Fruit fly (Drosophila melanogaster) whole organism, wandering third instar larva: ENCODE measurements around the gene pyd.

Source experiments
- Abd-B ChIP-seq: fragments of >200 bp; optimal IDR thresholded peaks from 2 replicates; lab custom pipeline; 2017; ENCODE audit warnings: missing biosample characterization, missing genetic modification characterization
- CG32264 ChIP-seq: fragments of 200-800 bp; sonication (Bioruptor generic); optimal IDR thresholded peaks from 2 replicates; lab custom pipeline; 2016; ENCODE audit warnings: missing biosample characterization, missing genetic modification characterization
- CG9705 ChIP-seq: fragments of 200-800 bp; sonication (Bioruptor generic); optimal IDR thresholded peaks from 2 replicates; lab custom pipeline; 2018; ENCODE audit warnings: missing biosample characterization, mild to moderate bottlenecking, missing genetic modification characterization
- CrebA ChIP-seq: fragments of 200-800 bp; sonication (Bioruptor generic); optimal IDR thresholded peaks from 2 replicates; lab custom pipeline; 2016; ENCODE audit warnings: missing biosample characterization, mild to moderate bottlenecking, missing genetic modification characterization, borderline replicate concordance
- Dfd ChIP-seq: fragments of >200 bp; optimal IDR thresholded peaks from 2 replicates; lab custom pipeline; 2017; ENCODE audit warnings: missing biosample characterization, missing genetic modification characterization
- Dif ChIP-seq: fragments of 200-275, 200-300 bp; sonication (Bioruptor generic); optimal IDR thresholded peaks from 2 replicates; lab custom pipeline; 2018; ENCODE audit warnings: missing biosample characterization, missing genetic modification characterization; ENCODE audit not compliant: partially characterized antibody
- GATAd ChIP-seq: sonication (Bioruptor generic); optimal IDR thresholded peaks from 2 replicates; lab custom pipeline; 2016; ENCODE audit warnings: missing biosample characterization, missing genetic modification characterization
- HLH106 ChIP-seq: fragments of 200-800 bp; optimal IDR thresholded peaks from 3 replicates; lab custom pipeline; 2019; ENCODE audit warnings: missing biosample characterization, mild to moderate bottlenecking, missing genetic modification characterization, moderate library complexity
- Hnf4 ChIP-seq: fragments of 200-800 bp; sonication (Bioruptor generic); optimal IDR thresholded peaks from 2 replicates; lab custom pipeline; 2016; ENCODE audit warnings: missing biosample characterization, mild to moderate bottlenecking, missing genetic modification characterization
- Hr78 ChIP-seq: fragments of >200 bp; optimal IDR thresholded peaks from 2 replicates; lab custom pipeline; 2017; ENCODE audit warnings: missing biosample characterization, missing genetic modification characterization
- Jra ChIP-seq: sonication (Bioruptor generic); optimal IDR thresholded peaks from 2 replicates; lab custom pipeline; 2016; ENCODE audit warnings: missing biosample characterization, missing genetic modification characterization
- Mio ChIP-seq: sonication (Bioruptor generic); optimal IDR thresholded peaks from 2 replicates; lab custom pipeline; 2016; ENCODE audit warnings: missing biosample characterization, missing genetic modification characterization
- Myc ChIP-seq: fragments of >200 bp; optimal IDR thresholded peaks from 2 replicates; lab custom pipeline; 2017
- N ChIP-seq: fragments of >200 bp; optimal IDR thresholded peaks from 2 replicates; lab custom pipeline; 2018; ENCODE audit warnings: missing biosample characterization, missing external identifiers, missing genetic modification characterization
- OdsH ChIP-seq: fragments of 200-800 bp; sonication (Bioruptor generic); optimal IDR thresholded peaks from 2 replicates; lab custom pipeline; 2016; ENCODE audit warnings: missing biosample characterization, mild to moderate bottlenecking, missing genetic modification characterization
- Vsx2 ChIP-seq: fragments of 200-300, 225-300 bp; sonication (Bioruptor generic); optimal IDR thresholded peaks from 2 replicates; lab custom pipeline; 2018; ENCODE audit warnings: missing biosample characterization, missing genetic modification characterization; ENCODE audit not compliant: partially characterized antibody
- br ChIP-seq: fragments of 200-800 bp; sonication (Bioruptor generic); optimal IDR thresholded peaks from 2 replicates; lab custom pipeline; 2016; ENCODE audit warnings: missing biosample characterization, missing genetic modification characterization
- brk ChIP-seq: fragments of 200-800 bp; sonication (Bioruptor generic); optimal IDR thresholded peaks from 2 replicates; lab custom pipeline; 2016; ENCODE audit warnings: missing biosample characterization, mild to moderate bottlenecking, missing genetic modification characterization
- dl ChIP-seq, 2 experiments: fragments of 175-275, 200-275 bp in 1 of 2; fragments of 200-275 bp in 1 of 2; sonication (Bioruptor generic); optimal IDR thresholded peaks; lab custom pipeline; 2018; ENCODE audit warnings: mild to moderate bottlenecking in 2 of 2, missing biosample characterization in 2 of 2, missing genetic modification characterization in 2 of 2, moderate library complexity in 2 of 2; ENCODE audit not compliant: partially characterized antibody in 2 of 2, insufficient read depth in 1 of 2
- dmrt93B ChIP-seq: fragments of 200-800 bp; sonication (Bioruptor generic); optimal IDR thresholded peaks from 2 replicates; lab custom pipeline; 2018; ENCODE audit warnings: missing biosample characterization, mild to moderate bottlenecking, missing genetic modification characterization
- dsf ChIP-seq: sonication (Bioruptor generic); optimal IDR thresholded peaks from 2 replicates; lab custom pipeline; 2016; ENCODE audit warnings: missing biosample characterization, missing genetic modification characterization, borderline replicate concordance
- ey ChIP-seq: fragments of 200-800 bp; sonication (Bioruptor generic); optimal IDR thresholded peaks from 2 replicates; lab custom pipeline; 2016; ENCODE audit warnings: missing biosample characterization, missing genetic modification characterization
- foxo ChIP-seq, 2 experiments: fragments of 200-800 bp; sonication (Bioruptor generic); optimal IDR thresholded peaks; 2 replicates in 1 of 2; 3 replicates in 1 of 2; lab custom pipeline; 2016 to 2017; ENCODE audit warnings: missing biosample characterization in 2 of 2, missing genetic modification characterization in 2 of 2
- fru ChIP-seq: fragments of 200-800 bp; sonication (Bioruptor generic); optimal IDR thresholded peaks from 3 replicates; lab custom pipeline; 2016; ENCODE audit warnings: missing biosample characterization, mild to moderate bottlenecking, missing genetic modification characterization
- h ChIP-seq: fragments of 200-800 bp; sonication (Bioruptor generic); optimal IDR thresholded peaks from 3 replicates; lab custom pipeline; 2016; ENCODE audit warnings: missing biosample characterization, mild to moderate bottlenecking, missing genetic modification characterization
- jim ChIP-seq: fragments of 175-275, 200-325 bp; sonication (Bioruptor generic); optimal IDR thresholded peaks from 2 replicates; lab custom pipeline; 2016; ENCODE audit warnings: missing biosample characterization, mild to moderate bottlenecking, missing genetic modification characterization
- lola ChIP-seq: fragments of >200 bp; optimal IDR thresholded peaks from 2 replicates; lab custom pipeline; 2017; ENCODE audit warnings: missing biosample characterization, missing genetic modification characterization
- pan ChIP-seq: fragments of >200 bp; optimal IDR thresholded peaks from 2 replicates; lab custom pipeline; 2017
- psq ChIP-seq: fragments of 200-800 bp; sonication (Bioruptor generic); optimal IDR thresholded peaks from 3 replicates; lab custom pipeline; 2017; ENCODE audit warnings: missing biosample characterization, mild to moderate bottlenecking, missing genetic modification characterization, moderate library complexity
- sage ChIP-seq: fragments of 200-800 bp; sonication (Bioruptor generic); optimal IDR thresholded peaks from 2 replicates; lab custom pipeline; 2016; ENCODE audit warnings: missing biosample characterization, mild to moderate bottlenecking, missing genetic modification characterization
- sv ChIP-seq: fragments of 200-800 bp; sonication (Bioruptor generic); optimal IDR thresholded peaks from 3 replicates; lab custom pipeline; 2016; ENCODE audit warnings: missing biosample characterization, missing genetic modification characterization
- tai ChIP-seq: sonication (Bioruptor generic); optimal IDR thresholded peaks from 2 replicates; lab custom pipeline; 2016; ENCODE audit warnings: missing biosample characterization, missing genetic modification characterization
- usp ChIP-seq: fragments of >200 bp; optimal IDR thresholded peaks from 2 replicates; lab custom pipeline; 2017; ENCODE audit warnings: missing biosample characterization, missing genetic modification characterization
- woc ChIP-seq: sonication (Bioruptor generic); optimal IDR thresholded peaks from 2 replicates; lab custom pipeline; 2016; ENCODE audit warnings: missing biosample characterization, mild to moderate bottlenecking, missing genetic modification characterization

pyd gene

DNA sequence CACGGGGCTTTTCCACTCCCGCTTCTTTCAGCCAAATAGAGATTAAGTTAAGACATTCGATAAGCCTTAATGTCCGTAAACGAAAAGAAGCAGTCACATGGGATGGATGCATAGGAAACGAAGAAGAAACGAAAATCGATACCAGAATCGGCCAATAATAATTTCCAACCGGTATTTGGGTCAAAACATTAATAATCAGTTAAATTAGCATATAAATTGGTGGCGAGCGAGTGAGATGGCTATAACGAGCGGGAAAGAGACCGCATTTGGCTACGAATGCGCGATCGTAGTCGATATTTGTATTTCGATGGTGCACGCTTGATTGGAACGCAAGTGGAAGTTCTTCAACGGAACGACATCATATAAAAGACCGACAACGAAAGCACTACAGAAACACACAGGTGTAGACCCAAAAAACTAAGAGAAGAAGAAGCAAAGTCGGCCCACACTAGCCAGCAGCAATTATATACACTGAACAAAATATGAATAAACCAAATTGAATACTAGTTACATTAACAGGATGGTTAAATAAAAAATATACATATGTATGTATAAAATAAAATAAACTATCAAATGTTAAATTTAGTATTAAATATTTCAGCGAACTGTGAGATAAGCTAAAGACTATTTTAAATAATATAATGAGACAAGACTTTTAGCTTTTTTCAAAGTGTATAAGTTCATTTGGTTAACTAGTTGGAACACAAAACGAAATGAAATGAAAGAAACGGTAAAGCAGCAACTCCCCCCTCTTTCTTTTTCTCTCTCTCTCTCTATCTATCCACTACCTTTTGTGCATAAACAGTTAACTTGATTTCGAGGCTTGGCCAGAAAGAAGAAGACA, 23.0 kb upstream of the pyd start:
- no peak for TF ChIP-seq ey (GFP tag; lab: Kevin White, UChicago)
- TF ChIP-seq Dif (GFP tag; lab: Kevin White, UChicago): no peak
- no peak for TF ChIP-seq Myc (lab: Kevin White, UChicago)
- TF ChIP-seq lola (GFP tag; lab: Kevin White, UChicago): no peak
- no peak for TF ChIP-seq Abd-B (GFP tag; lab: Kevin White, UChicago)
- no peak for TF ChIP-seq Mio
- no peak for TF ChIP-seq GATAd (GFP tag; lab: Kevin White, UChicago)
- no peak for TF ChIP-seq psq (GFP tag; lab: Kevin White, UChicago)

dm6 chr3R:8949334-8950066, 17.8 kb upstream of the pyd start:
- TF ChIP-seq tai (GFP tag; lab: Kevin White, UChicago): no peak
- TF ChIP-seq Dif (GFP tag; lab: Kevin White, UChicago): no peak
- TF ChIP-seq sv (GFP tag; lab: Kevin White, UChicago): no peak
- peak; percentile 71 for TF ChIP-seq Dfd (GFP tag; lab: Kevin White, UChicago)
- TF ChIP-seq ey (GFP tag; lab: Kevin White, UChicago): no peak
- no peak for TF ChIP-seq foxo (GFP tag; optimal IDR thresholded peaks at IDR 0.05; lab: Kevin White, UChicago)
- no peak for TF ChIP-seq Vsx2
- no peak for TF ChIP-seq OdsH (GFP tag; lab: Kevin White, UChicago)
- TF ChIP-seq Mio: no peak
- peak; percentile 56 for TF ChIP-seq psq (GFP tag; lab: Kevin White, UChicago)

DNA sequence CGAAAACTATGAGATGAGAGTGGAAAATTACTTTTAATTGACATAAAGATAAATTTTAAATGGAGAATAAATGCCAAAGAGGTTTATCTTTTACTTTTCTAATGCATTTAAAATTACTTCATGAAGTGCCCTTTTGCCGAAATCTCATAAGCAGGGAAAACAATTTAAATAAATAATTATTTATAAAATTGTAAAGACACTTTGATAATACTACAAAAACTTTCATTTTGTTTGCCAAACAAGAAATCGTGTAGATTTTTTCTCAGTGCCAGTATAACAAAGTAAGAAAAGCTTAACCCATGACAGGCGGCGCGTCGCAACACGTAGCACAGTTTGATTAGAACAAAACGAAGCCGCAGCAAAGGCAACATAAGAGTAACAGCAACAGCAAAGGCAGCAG, 17.2 kb upstream of the pyd start:
- TF ChIP-seq Hr78 (GFP tag; lab: Kevin White, UChicago) (no peak), pan (no peak), Mio (no peak)
- TF ChIP-seq, all 38 proteins: peak for 0

DNA sequence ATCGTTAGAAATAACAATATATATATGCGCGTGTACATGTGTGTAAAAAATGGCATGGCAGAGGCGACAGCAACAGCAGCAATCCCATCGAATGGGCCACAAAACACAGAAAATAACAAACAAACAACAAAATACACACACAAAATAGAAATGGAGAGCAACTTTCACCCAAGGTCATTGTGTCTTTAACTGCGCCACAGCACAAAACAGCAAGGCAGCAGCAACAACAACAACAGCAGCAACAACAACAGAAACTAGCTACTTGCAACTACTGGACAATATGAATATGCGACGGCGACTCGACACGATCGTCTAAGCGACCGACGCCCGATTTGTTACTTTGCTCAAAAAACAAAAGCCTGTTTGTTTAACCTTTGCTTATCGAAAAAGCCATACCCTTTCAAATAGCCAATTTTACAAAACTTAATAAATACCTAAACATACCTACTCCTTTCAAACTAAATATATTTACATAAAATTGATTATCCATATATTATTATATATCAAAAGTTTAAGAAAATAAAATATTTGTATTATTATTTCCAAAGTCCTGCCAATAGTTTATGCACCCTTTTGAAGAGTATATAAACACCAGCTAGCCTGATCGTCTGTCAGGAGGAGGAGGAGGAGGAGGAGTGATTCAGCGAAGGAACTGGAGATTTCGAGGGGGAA, 16.2 kb upstream of the pyd start:
- TF ChIP-seq usp (GFP tag; lab: Kevin White, UChicago) (no peak), Jra (GFP tag; lab: Kevin White, UChicago) (no peak), CG32264 (GFP tag; lab: Kevin White, UChicago) (no peak), Dif (GFP tag; lab: Kevin White, UChicago) (no peak), dsf (GFP tag; lab: Kevin White, UChicago) (no peak), br (GFP tag; lab: Kevin White, UChicago) (no peak), psq (GFP tag; lab: Kevin White, UChicago) (no peak), jim (GFP tag; lab: Kevin White, UChicago) (no peak), dmrt93B (GFP tag; lab: Kevin White, UChicago) (no peak), lola (GFP tag; lab: Kevin White, UChicago) (no peak), h (GFP tag; lab: Kevin White, UChicago) (no peak), Hnf4 (GFP tag; lab: Kevin White, UChicago) (no peak), CG9705 (GFP tag; lab: Kevin White, UChicago) (no peak), tai (GFP tag; lab: Kevin White, UChicago) (no peak), sage (GFP tag; lab: Kevin White, UChicago) (no peak), HLH106 (tag; lab: Kevin White, UChicago) (no peak), fru (GFP tag; lab: Kevin White, UChicago) (no peak), GATAd (GFP tag; lab: Kevin White, UChicago) (no peak), Mio (no peak)

- TF ChIP-seq tai (GFP tag; lab: Kevin White, UChicago) (no peak), CrebA (GFP tag; lab: Kevin White, UChicago) (no peak), fru (GFP tag; lab: Kevin White, UChicago) (no peak), woc (GFP tag; lab: Kevin White, UChicago) (no peak), Hnf4 (GFP tag; lab: Kevin White, UChicago) (no peak), brk (no peak), Jra (GFP tag; lab: Kevin White, UChicago) (no peak), foxo (GFP tag; optimal IDR thresholded peaks at IDR 0.05; lab: Kevin White, UChicago) (no peak), psq (GFP tag; lab: Kevin White, UChicago) (no peak), jim (GFP tag; lab: Kevin White, UChicago) (no peak), HLH106 (tag; lab: Kevin White, UChicago) (no peak), Vsx2 (no peak), Dif (GFP tag; lab: Kevin White, UChicago) (no peak), dl (GFP tag; optimal IDR thresholded peaks at IDR 0.05; lab: Kevin White, UChicago; ENCODE audit: insufficient read depth in 1 of 2, partially characterized antibody in 2 of 2) (no peak), N (no peak), Dfd (GFP tag; lab: Kevin White, UChicago) (no peak), br (GFP tag; lab: Kevin White, UChicago) (no peak), Myc (lab: Kevin White, UChicago) (no peak), OdsH (GFP tag; lab: Kevin White, UChicago) (no peak), sv (GFP tag; lab: Kevin White, UChicago) (no peak)
These were observed 14.7 kb upstream of the pyd start for dm6 chr3R:8946429-8946828.
